Worm (Caenorhabditis elegans) whole organism, L1 larva: Measurements from ENCODE around the gene abcx-1.

Experiments
- C04F5.9 ChIP-seq: sonication (generic microtip); optimal IDR thresholded peaks from 2 replicates; lab custom pipeline; 2016; ENCODE audit warnings: missing genetic modification characterization, missing compliant biosample characterization
- C34B4.2 ChIP-seq: sonication (generic microtip); optimal IDR thresholded peaks from 2 replicates; lab custom pipeline; 2017; ENCODE audit warnings: mild to moderate bottlenecking, missing genetic modification characterization, missing compliant biosample characterization
- aha-1 ChIP-seq: fragments of 150-350 bp; optimal IDR thresholded peaks from 2 replicates; lab custom pipeline; 2014; ENCODE audit warnings: missing biosample characterization, missing genetic modification characterization
- blmp-1 ChIP-seq: fragments of 150-350 bp; optimal IDR thresholded peaks from 2 replicates; lab custom pipeline; 2014; ENCODE audit warnings: missing biosample characterization, missing genetic modification characterization
- ceh-82 ChIP-seq, 3 experiments: fragments of 150-350 bp in 1 of 3; sonication (generic microtip) in 2 of 3; optimal IDR thresholded peaks; 2 replicates each; lab custom pipeline; 2014 to 2017; ENCODE audit warnings: missing biosample characterization in 3 of 3, missing genetic modification characterization in 3 of 3
- dpl-1 ChIP-seq, 3 experiments: fragments of 150-350 bp in 2 of 3; sonication (generic microtip) in 1 of 3; optimal IDR thresholded peaks; 2 replicates each; lab custom pipeline; 2014 to 2017; ENCODE audit warnings: missing biosample characterization in 3 of 3, missing genetic modification characterization in 3 of 3, missing genetic modification reagents in 3 of 3
- efl-1 ChIP-seq, 4 experiments: fragments of 150-350 bp; optimal IDR thresholded peaks in 3 of 4; peaks in 1 of 4; 1 replicate in 1 of 4; 2 replicates in 3 of 4; lab custom pipeline; 2014; ENCODE audit warnings: missing biosample characterization in 2 of 4, missing genetic modification characterization in 2 of 4, missing genetic modification reagents in 2 of 4
- elt-2 ChIP-seq: sonication (generic microtip); optimal IDR thresholded peaks from 2 replicates; lab custom pipeline; 2016; ENCODE audit warnings: missing genetic modification characterization, mild to moderate bottlenecking, inconsistent platforms, missing compliant biosample characterization, missing genetic modification reagents
- elt-3 ChIP-seq, 6 experiments: fragments of 150-350 bp in 1 of 6; sonication (generic microtip); optimal IDR thresholded peaks; 2 replicates each; lab custom pipeline; 2017 to 2018; ENCODE audit warnings: missing biosample characterization in 6 of 6, missing genetic modification characterization in 6 of 6, inconsistent platforms in 1 of 6
- fos-1 ChIP-seq: fragments of 150-350 bp; optimal IDR thresholded peaks from 2 replicates; lab custom pipeline; 2014; ENCODE audit warnings: missing biosample characterization, missing genetic modification characterization
- grh-1 ChIP-seq: fragments of 200-800 bp; sonication (Bioruptor generic); IDR thresholded peaks from 2 replicates; pipeline ENCODE4 v1.3.6; 2022; ENCODE audit warnings: missing genetic modification reagents, missing genetic modification characterization, missing compliant biosample characterization
- hlh-17 ChIP-seq: fragments of 200-800 bp; sonication (Bioruptor generic); optimal IDR thresholded peaks from 2 replicates; lab custom pipeline; 2018; ENCODE audit warnings: missing genetic modification characterization, mild to moderate bottlenecking, missing compliant biosample characterization, moderate library complexity, borderline replicate concordance
- hlh-4 ChIP-seq: sonication (generic microtip); optimal IDR thresholded peaks from 2 replicates; lab custom pipeline; 2016; ENCODE audit warnings: mild to moderate bottlenecking, missing genetic modification characterization, missing compliant biosample characterization
- isw-1 ChIP-seq: fragments of 200-800 bp; sonication (Bioruptor generic); IDR thresholded peaks from 2 replicates; pipeline ENCODE4 v1.3.6; 2022; ENCODE audit warnings: missing genetic modification characterization, missing compliant biosample characterization
- lin-13 ChIP-seq: fragments of 150-350 bp; optimal IDR thresholded peaks from 2 replicates; lab custom pipeline; 2014; ENCODE audit warnings: missing biosample characterization, missing genetic modification reagents, missing genetic modification characterization
- lin-35 ChIP-seq, 2 experiments: fragments of 150-350 bp; optimal IDR thresholded peaks; 2 replicates each; lab custom pipeline; 2014; ENCODE audit warnings: missing biosample characterization in 2 of 2, missing genetic modification characterization in 2 of 2, missing genetic modification reagents in 2 of 2
- lsy-2 ChIP-seq, 2 experiments: fragments of 150-350 bp; optimal IDR thresholded peaks; 2 replicates each; lab custom pipeline; 2014; ENCODE audit warnings: missing biosample characterization in 2 of 2, missing genetic modification characterization in 2 of 2
- mef-2 ChIP-seq: fragments of 150-350 bp; optimal IDR thresholded peaks from 2 replicates; lab custom pipeline; 2014; ENCODE audit warnings: missing biosample characterization, missing genetic modification characterization
- mep-1 ChIP-seq: fragments of 150-350 bp; optimal IDR thresholded peaks from 2 replicates; lab custom pipeline; 2014; ENCODE audit warnings: missing biosample characterization, missing genetic modification characterization
- nhr-11 ChIP-seq: fragments of 150-350 bp; optimal IDR thresholded peaks from 2 replicates; lab custom pipeline; 2014; ENCODE audit warnings: missing biosample characterization, missing genetic modification characterization
- nhr-20 ChIP-seq: sonication (generic microtip); optimal IDR thresholded peaks from 2 replicates; lab custom pipeline; 2016; ENCODE audit warnings: mild to moderate bottlenecking, missing genetic modification characterization, missing compliant biosample characterization
- nhr-76 ChIP-seq: sonication (generic microtip); optimal IDR thresholded peaks from 2 replicates; lab custom pipeline; 2017; ENCODE audit warnings: missing biosample characterization, missing genetic modification characterization
- nhr-90 ChIP-seq: sonication (generic microtip); optimal IDR thresholded peaks from 2 replicates; lab custom pipeline; 2016; ENCODE audit warnings: mild to moderate bottlenecking, missing genetic modification characterization, missing compliant biosample characterization; ENCODE audit not compliant: poor library complexity
- pag-3 ChIP-seq: sonication (generic microtip); optimal IDR thresholded peaks from 2 replicates; lab custom pipeline; 2017; ENCODE audit warnings: missing genetic modification characterization, mild to moderate bottlenecking, missing compliant biosample characterization, antibody characterized with exemption, borderline replicate concordance; ENCODE audit not compliant: insufficient read depth
- pqm-1 ChIP-seq: sonication (generic microtip); optimal IDR thresholded peaks from 3 replicates; lab custom pipeline; 2017; ENCODE audit warnings: missing biosample characterization, missing genetic modification characterization
- skn-1 ChIP-seq: fragments of 150-350 bp; optimal IDR thresholded peaks from 2 replicates; lab custom pipeline; 2014; ENCODE audit warnings: missing biosample characterization, missing genetic modification characterization
- sox-4 ChIP-seq: sonication (generic microtip); optimal IDR thresholded peaks from 2 replicates; lab custom pipeline; 2016; ENCODE audit warnings: missing genetic modification characterization, missing compliant biosample characterization
- sptf-1 ChIP-seq: fragments of 150-350 bp; optimal IDR thresholded peaks from 2 replicates; lab custom pipeline; 2014; ENCODE audit warnings: missing biosample characterization, missing genetic modification characterization
- sup-37 ChIP-seq: fragments of 200-800 bp; sonication (Bioruptor generic); optimal IDR thresholded peaks from 2 replicates; lab custom pipeline; 2018; ENCODE audit warnings: mild to moderate bottlenecking, missing genetic modification characterization, missing compliant biosample characterization
- tlp-1 ChIP-seq: fragments of 150-350 bp; optimal IDR thresholded peaks from 2 replicates; lab custom pipeline; 2014; ENCODE audit warnings: missing biosample characterization, missing genetic modification characterization
- unc-130 ChIP-seq: fragments of 150-350 bp; optimal IDR thresholded peaks from 2 replicates; lab custom pipeline; 2017; ENCODE audit warnings: missing biosample characterization, missing genetic modification characterization, inconsistent platforms
- unc-30 ChIP-seq: sonication (generic microtip); optimal IDR thresholded peaks from 2 replicates; lab custom pipeline; 2017; ENCODE audit warnings: missing biosample characterization, missing genetic modification characterization
- unc-86 ChIP-seq: sonication (generic microtip); optimal IDR thresholded peaks from 2 replicates; lab custom pipeline; 2016; ENCODE audit warnings: missing genetic modification characterization, missing compliant biosample characterization
- unc-98 ChIP-seq: fragments of 200-800 bp; sonication (Bioruptor generic); IDR thresholded peaks from 2 replicates; pipeline ENCODE4 v1.3.6; 2022; ENCODE audit warnings: missing genetic modification characterization, missing compliant biosample characterization
- zag-1 ChIP-seq: fragments of 150-350 bp; optimal IDR thresholded peaks from 2 replicates; lab custom pipeline; 2014; ENCODE audit warnings: missing biosample characterization, missing genetic modification characterization

The abcx-1 gene

ce11 chrII:6519703-6520102 is 12.3 kb upstream of the abcx-1 start:
- peak in 1 of 2 experiments; percentile 75 for TF ChIP-seq lsy-2 (tag; optimal IDR thresholded peaks at IDR 0.05; lab: Kevin White, UChicago)
- TF ChIP-seq lin-35 (GFP tag; optimal IDR thresholded peaks at IDR 0.05; lab: Kevin White, UChicago), result peak in 1 of 2 experiments; percentile 67
- peak in 2 of 3 experiments; percentile 47 to 64 for TF ChIP-seq dpl-1 (GFP tag; optimal IDR thresholded peaks at IDR 0.05; lab: Kevin White, UChicago)
- peak; percentile 1 for TF ChIP-seq blmp-1 (tag; lab: Kevin White, UChicago)
- peak; percentile 39 for TF ChIP-seq mep-1 (tag; lab: Kevin White, UChicago)
- no peak for TF ChIP-seq unc-86 (tag; lab: Kevin White, UChicago)
- TF ChIP-seq sup-37 (GFP tag; lab: Kevin White, UChicago), result no peak
- no peak for TF ChIP-seq aha-1
- TF ChIP-seq nhr-90 (tag; lab: Kevin White, UChicago), result no peak
- no peak for TF ChIP-seq elt-3 (tag; optimal IDR thresholded peaks at IDR 0.05; lab: Kevin White, UChicago)
- no peak for TF ChIP-seq C04F5.9 (tag; lab: Kevin White, UChicago)
- TF ChIP-seq efl-1 (optimal IDR thresholded peaks at IDR 0.05; lab: Kevin White, UChicago), result peak; percentile 31
- peak; percentile 45 to 94 for TF ChIP-seq efl-1 (GFP tag; optimal IDR thresholded peaks at IDR 0.05 in 1 of 2; lab: Kevin White, UChicago)

- TF ChIP-seq isw-1 (no peak), ceh-82 (tag; optimal IDR thresholded peaks at IDR 0.05; lab: Kevin White, UChicago) (no peak), elt-2 (tag; lab: Kevin White, UChicago) (peak; percentile 57), nhr-11 (no peak), pag-3 (tag; lab: Kevin White, UChicago) (no peak), nhr-76 (tag; lab: Kevin White, UChicago) (no peak), pqm-1 (peak; percentile 45), mef-2 (no peak), nhr-20 (no peak), unc-98 (GFP tag; lab: Robert Waterston, UW) (no peak), unc-86 (tag; lab: Kevin White, UChicago) (no peak), C34B4.2 (tag; lab: Kevin White, UChicago) (no peak), blmp-1 (tag; lab: Kevin White, UChicago) (peak; percentile 40), unc-130 (no peak), efl-1 (optimal IDR thresholded peaks at IDR 0.05; lab: Kevin White, UChicago) (no peak), efl-1 (GFP tag; optimal IDR thresholded peaks at IDR 0.05 in 1 of 2; lab: Kevin White, UChicago) (peak in 1 of 2 experiments; percentile 87)
- TF ChIP-seq, all 84 proteins: peak for 4
Measured at ce11 chrII:6520103-6520502, 11.9 kb upstream of the abcx-1 start.

ce11 chrII:6521316-6521715 is 10.6 kb upstream of the abcx-1 start, which contains the start of gene toe-2:
toe-2 (minus strand) TSS chrII:6521385.
- no peak for TF ChIP-seq unc-30 (tag; lab: Kevin White, UChicago)
- TF ChIP-seq sptf-1 (tag; lab: Kevin White, UChicago), result no peak
- TF ChIP-seq hlh-17 (GFP tag; lab: Kevin White, UChicago), result no peak
- TF ChIP-seq elt-3 (tag; optimal IDR thresholded peaks at IDR 0.05; lab: Kevin White, UChicago), result no peak
- TF ChIP-seq tlp-1 (tag; lab: Kevin White, UChicago), result no peak
- TF ChIP-seq grh-1 (GFP tag; lab: Robert Waterston, UW), result no peak
- TF ChIP-seq hlh-4 (tag; lab: Kevin White, UChicago), result no peak
- TF ChIP-seq sox-4 (tag; lab: Kevin White, UChicago), result no peak
- TF ChIP-seq blmp-1 (tag; lab: Kevin White, UChicago), result no peak
- no peak for TF ChIP-seq skn-1 (tag; lab: Kevin White, UChicago)
- no peak for TF ChIP-seq unc-130
- no peak for TF ChIP-seq zag-1
- TF ChIP-seq pqm-1, result no peak
- no peak for TF ChIP-seq fos-1 (tag; lab: Kevin White, UChicago)
- no peak for TF ChIP-seq pag-3 (tag; lab: Kevin White, UChicago)
- no peak for TF ChIP-seq lin-13
